Fruit fly (Drosophila melanogaster) whole organism: ENCODE measurements around the gene CG32277.

Source experiments
- CG8478 ChIP-seq: fragments of >200 bp; optimal IDR thresholded peaks from 2 replicates; lab custom pipeline; 2018; ENCODE audit warnings: inconsistent platforms
- Dll ChIP-seq: fragments of >200 bp; optimal IDR thresholded peaks from 2 replicates; lab custom pipeline; 2017
- EcR ChIP-seq, 2 experiments: fragments of >200 bp; optimal IDR thresholded peaks; 2 replicates each; lab custom pipeline; 2017; ENCODE audit warnings: missing biosample characterization in 2 of 2, missing genetic modification characterization in 2 of 2, missing genetic modification reagents in 2 of 2
- pan ChIP-seq: fragments of >200 bp; optimal IDR thresholded peaks from 2 replicates; lab custom pipeline; 2017
- psq ChIP-seq: fragments of >200 bp; optimal IDR thresholded peaks from 2 replicates; lab custom pipeline; 2017
- usp ChIP-seq: fragments of >200 bp; optimal IDR thresholded peaks from 2 replicates; lab custom pipeline; 2017; ENCODE audit warnings: missing biosample characterization, missing genetic modification characterization, mixed read lengths

- TF ChIP-seq EcR (GFP tag; optimal IDR thresholded peaks at IDR 0.05; lab: Kevin White, UChicago): no peak
- no peak for TF ChIP-seq CG8478 (lab: Kevin White, UChicago)
- no peak for TF ChIP-seq psq (lab: Kevin White, UChicago)
- no peak for TF ChIP-seq Dll (lab: Kevin White, UChicago)
- TF ChIP-seq usp (GFP tag; lab: Kevin White, UChicago): no peak
- no peak for TF ChIP-seq pan
Observed at dm6 chr3L:3251659-3252490, 46.6 kb upstream of the CG32277 start.
